Fruit fly (Drosophila melanogaster) Kc167 (cell line): Measurements from ENCODE around the gene CG4911.

ENCODE experiments used
- Myc ChIP-seq: fragments of >200 bp; optimal IDR thresholded peaks from 2 replicates; lab custom pipeline; 2017; ENCODE audit warnings: missing external identifiers
- Sin3A ChIP-seq: fragments of >200 bp; optimal IDR thresholded peaks from 2 replicates; lab custom pipeline; 2018; ENCODE audit warnings: missing external identifiers
- h ChIP-seq: fragments of >200 bp; optimal IDR thresholded peaks from 3 replicates; lab custom pipeline; 2018; ENCODE audit warnings: missing external identifiers
- insv ChIP-seq: fragments of >200 bp; optimal IDR thresholded peaks from 3 replicates; lab custom pipeline; 2018; ENCODE audit warnings: missing external identifiers
- psq ChIP-seq: fragments of >200 bp; optimal IDR thresholded peaks from 2 replicates; lab custom pipeline; 2017; ENCODE audit warnings: missing external identifiers

- no peak for TF ChIP-seq h
- no peak for TF ChIP-seq Myc
- no peak for TF ChIP-seq Sin3A
- no peak for TF ChIP-seq psq
- no peak for TF ChIP-seq insv (lab: Kevin White, UChicago)
Observed at dm6 chr3L:9054822-9055407, 17.6 kb downstream of the CG4911 start.
